Worm (Caenorhabditis elegans) whole organism, L3 larva: ENCODE measurements around the gene T28D6.4.

Experiments
- ama-1 ChIP-seq: fragments of 150-350 bp; optimal IDR thresholded peaks from 2 replicates; lab custom pipeline; 2018
- ceh-82 ChIP-seq: fragments of 150-350 bp; optimal IDR thresholded peaks from 2 replicates; lab custom pipeline; 2014; ENCODE audit warnings: missing biosample characterization, missing genetic modification characterization
- ceh-9 ChIP-seq: sonication (generic microtip); optimal IDR thresholded peaks from 2 replicates; lab custom pipeline; 2018; ENCODE audit warnings: missing biosample characterization, missing genetic modification characterization
- fkh-10 ChIP-seq: sonication (generic microtip); optimal IDR thresholded peaks from 2 replicates; lab custom pipeline; 2017; ENCODE audit warnings: missing biosample characterization, missing genetic modification reagents, missing genetic modification characterization
- lsy-12 ChIP-seq: sonication (generic microtip); optimal IDR thresholded peaks from 2 replicates; lab custom pipeline; 2016; ENCODE audit warnings: mild to moderate bottlenecking, missing genetic modification characterization, missing compliant biosample characterization
- mdl-1 ChIP-seq: fragments of 150-350 bp; optimal IDR thresholded peaks from 2 replicates; lab custom pipeline; 2014; ENCODE audit warnings: missing biosample characterization, missing genetic modification characterization
- snpc-4 ChIP-seq: fragments of 150-350 bp; optimal IDR thresholded peaks from 2 replicates; lab custom pipeline; 2014; ENCODE audit warnings: missing biosample characterization, missing genetic modification characterization
- tbx-2 ChIP-seq: sonication (generic microtip); optimal IDR thresholded peaks from 2 replicates; lab custom pipeline; 2016; ENCODE audit warnings: mild to moderate bottlenecking, missing genetic modification characterization, missing compliant biosample characterization
- unc-62 ChIP-seq: fragments of 150-350 bp; sonication (generic microtip); optimal IDR thresholded peaks from 4 replicates; lab custom pipeline; 2014; ENCODE audit warnings: missing biosample characterization, missing genetic modification reagents, missing genetic modification characterization
- ztf-4 ChIP-seq: fragments of 150-350 bp; optimal IDR thresholded peaks from 2 replicates; lab custom pipeline; 2014; ENCODE audit warnings: missing biosample characterization, missing genetic modification characterization

ce11 chrIII:11361394-11361793, 1.1 kb downstream of the T28D6.4 start:
- TF ChIP-seq fkh-10 (GFP tag; lab: Kevin White, UChicago) (no peak), ama-1 (lab: Kevin White, UChicago) (no peak), unc-62 (GFP tag; lab: Kevin White, UChicago) (no peak), ztf-4 (tag; lab: Kevin White, UChicago) (no peak), tbx-2 (tag; lab: Kevin White, UChicago) (no peak), ceh-82 (tag; lab: Kevin White, UChicago) (no peak), snpc-4 (no peak), mdl-1 (tag; lab: Kevin White, UChicago) (no peak), lsy-12 (tag; lab: Kevin White, UChicago) (no peak), ceh-9 (tag; lab: Kevin White, UChicago) (no peak)
